Fruit fly (Drosophila melanogaster) whole organism, embryonic: Measurements from ENCODE around the gene CG9471.
A peak's percentile ranks its signal among the peaks of the same experiment; 100 is the strongest.

Experiments
- Adf1 ChIP-seq: fragments of 200-800 bp; sonication (Bioruptor generic); IDR thresholded peaks from 2 replicates; pipeline ENCODE4 v1.3.6; 2022; ENCODE audit warnings: missing biosample characterization, missing genetic modification characterization
- Atf3 ChIP-seq: fragments of 200-800 bp; sonication (Bioruptor generic); optimal IDR thresholded peaks from 3 replicates; lab custom pipeline; 2016; ENCODE audit warnings: missing biosample characterization, missing genetic modification characterization
- Awh ChIP-seq: fragments of 200-800 bp; sonication (Bioruptor generic); IDR thresholded peaks from 2 replicates; pipeline ENCODE4, ENCODE4 v1.3.6; 2022; ENCODE audit warnings: missing biosample characterization, missing genetic modification characterization
- CG10321 ChIP-seq: fragments of 200-800 bp; sonication (Bioruptor generic); IDR thresholded peaks from 2 replicates; pipeline ENCODE4 v1.3.6; 2022; ENCODE audit warnings: missing biosample characterization, missing genetic modification characterization
- CG11093 ChIP-seq: fragments of 200-800 bp; sonication (Bioruptor generic); IDR thresholded peaks from 3 replicates; pipeline ENCODE4 v1.3.6; 2022; ENCODE audit warnings: missing biosample characterization, missing genetic modification characterization
- CG11247 ChIP-seq: fragments of 200-800 bp; sonication (Bioruptor generic); IDR thresholded peaks from 2 replicates; pipeline ENCODE4 v1.3.6; 2022; ENCODE audit warnings: missing biosample characterization, missing genetic modification characterization
- CG12659 ChIP-seq: fragments of 200-800 bp; sonication (Bioruptor generic); optimal IDR thresholded peaks from 3 replicates; lab custom pipeline; 2017; ENCODE audit warnings: mild to moderate bottlenecking, missing biosample characterization, missing genetic modification reagents, missing genetic modification characterization
- CG13287 ChIP-seq: fragments of 200-800 bp; sonication (Bioruptor generic); IDR thresholded peaks from 2 replicates; pipeline ENCODE4 v1.3.6; 2022; ENCODE audit warnings: missing biosample characterization, missing genetic modification characterization; ENCODE audit not compliant: partially characterized antibody
- CG13296 ChIP-seq: fragments of 200-800 bp; sonication (Bioruptor generic); optimal IDR thresholded peaks from 3 replicates; lab custom pipeline; 2018; ENCODE audit warnings: missing biosample characterization, mild to moderate bottlenecking, missing genetic modification characterization
- CG16813 ChIP-seq: fragments of 200-800 bp; sonication (Bioruptor generic); IDR thresholded peaks from 3 replicates; pipeline ENCODE4 v1.3.6; 2022; ENCODE audit warnings: missing biosample characterization, missing genetic modification characterization; ENCODE audit not compliant: partially characterized antibody
- CG17912 ChIP-seq: fragments of 200-800 bp; sonication (Bioruptor generic); optimal IDR thresholded peaks from 2 replicates; lab custom pipeline; 2018; ENCODE audit warnings: missing biosample characterization, mild to moderate bottlenecking, missing genetic modification characterization
- CG2116 ChIP-seq: fragments of 200-800 bp; sonication (Bioruptor generic); optimal IDR thresholded peaks from 3 replicates; lab custom pipeline; 2018; ENCODE audit warnings: missing biosample characterization, mild to moderate bottlenecking, missing genetic modification characterization
- CG2199 ChIP-seq: fragments of 200-800 bp; sonication (Bioruptor generic); IDR thresholded peaks from 3 replicates; pipeline ENCODE4 v1.3.6; 2022; ENCODE audit warnings: missing biosample characterization, missing genetic modification characterization
- CG31224 ChIP-seq: fragments of 200-800 bp; sonication (Bioruptor generic); IDR thresholded peaks from 2 replicates; pipeline ENCODE4 v1.3.6; 2022; ENCODE audit warnings: missing biosample characterization, missing genetic modification characterization
- CG4360 ChIP-seq: fragments of 200-800 bp; sonication (Bioruptor generic); IDR thresholded peaks from 2 replicates; pipeline ENCODE4 v1.3.6; 2022; ENCODE audit warnings: missing biosample characterization, missing genetic modification characterization
- CG4424 ChIP-seq: fragments of 200-800 bp; sonication (Bioruptor generic); optimal IDR thresholded peaks from 3 replicates; lab custom pipeline; 2016; ENCODE audit warnings: missing biosample characterization, missing genetic modification characterization
- CG4707 ChIP-seq: fragments of 200-800 bp; sonication (Bioruptor generic); optimal IDR thresholded peaks from 2 replicates; lab custom pipeline; 2018; ENCODE audit warnings: missing biosample characterization, mild to moderate bottlenecking, missing genetic modification characterization, moderate library complexity
- CG4820 ChIP-seq: fragments of 200-800 bp; sonication (Bioruptor generic); optimal IDR thresholded peaks from 3 replicates; lab custom pipeline; 2016; ENCODE audit warnings: missing biosample characterization, missing genetic modification characterization
- CG7357 ChIP-seq: fragments of 200-800 bp; sonication (Bioruptor generic); IDR thresholded peaks from 3 replicates; pipeline ENCODE4 v1.3.6; 2022; ENCODE audit warnings: missing biosample characterization, missing genetic modification characterization
- CG7372 ChIP-seq: fragments of 200-800 bp; sonication (Bioruptor generic); IDR thresholded peaks from 2 replicates; pipeline ENCODE4 v1.3.6; 2022; ENCODE audit warnings: missing biosample characterization, missing genetic modification characterization
- CG8359 ChIP-seq: fragments of 200-800 bp; sonication (Bioruptor generic); optimal IDR thresholded peaks from 2 replicates; lab custom pipeline; 2017; ENCODE audit warnings: missing biosample characterization, mild to moderate bottlenecking, missing genetic modification characterization, borderline replicate concordance
- CTCF ChIP-seq: fragments of 200-800 bp; sonication (Bioruptor generic); optimal IDR thresholded peaks from 2 replicates; lab custom pipeline; 2017; ENCODE audit warnings: missing biosample characterization, mild to moderate bottlenecking, missing genetic modification characterization, moderate library complexity
- Camta ChIP-seq: fragments of 200-800 bp; sonication (Bioruptor generic); optimal IDR thresholded peaks from 2 replicates; lab custom pipeline; 2016; ENCODE audit warnings: missing biosample characterization, missing genetic modification characterization
- Dek ChIP-seq: fragments of 200-800 bp; sonication (Bioruptor generic); optimal IDR thresholded peaks from 3 replicates; lab custom pipeline; 2019; ENCODE audit warnings: missing biosample characterization, mild to moderate bottlenecking, missing genetic modification characterization, moderate library complexity
- Ets65A ChIP-seq: fragments of 200-800 bp; sonication (Bioruptor generic); peaks from one replicate; lab custom pipeline; 2016; ENCODE audit warnings: missing biosample characterization, missing genetic modification characterization
- Gsc ChIP-seq: fragments of 200-800 bp; sonication (Bioruptor generic); IDR thresholded peaks from 2 replicates; pipeline ENCODE4 v1.3.6; 2022; ENCODE audit warnings: missing biosample characterization, missing genetic modification characterization
- HmgD ChIP-seq: fragments of 200-800 bp; sonication (Bioruptor generic); optimal IDR thresholded peaks from 3 replicates; lab custom pipeline; 2016; ENCODE audit warnings: missing biosample characterization, missing genetic modification characterization
- Hr78 ChIP-seq, 2 experiments: fragments of 200-800 bp in 1 of 2; fragments of >200 bp in 1 of 2; sonication (Bioruptor generic) in 1 of 2; optimal IDR thresholded peaks; 2 replicates each; lab custom pipeline; 2017 to 2019; ENCODE audit warnings: missing biosample characterization in 2 of 2, missing genetic modification characterization in 2 of 2, mild to moderate bottlenecking in 1 of 2, moderate library complexity in 1 of 2
- Jarid2 ChIP-seq: fragments of 200-800 bp; sonication (Bioruptor generic); optimal IDR thresholded peaks from 3 replicates; lab custom pipeline; 2017; ENCODE audit warnings: mild to moderate bottlenecking, missing biosample characterization, missing genetic modification reagents, missing genetic modification characterization
- MESR4 ChIP-seq: fragments of 200-800 bp; sonication (Bioruptor generic); optimal IDR thresholded peaks from 2 replicates; lab custom pipeline; 2018; ENCODE audit warnings: missing biosample characterization, mild to moderate bottlenecking, missing genetic modification characterization, moderate library complexity
- MTF-1 ChIP-seq: fragments of 200-800 bp; sonication (Bioruptor generic); optimal IDR thresholded peaks from 2 replicates; lab custom pipeline; 2018; ENCODE audit warnings: missing biosample characterization, mild to moderate bottlenecking, missing genetic modification characterization, borderline replicate concordance
- Max ChIP-seq: fragments of 200-800 bp; sonication (Bioruptor generic); optimal IDR thresholded peaks from 2 replicates; lab custom pipeline; 2016; ENCODE audit warnings: missing biosample characterization, mild to moderate bottlenecking, missing genetic modification characterization
- Meics ChIP-seq: fragments of 200-800 bp; sonication (Bioruptor generic); optimal IDR thresholded peaks from 2 replicates; lab custom pipeline; 2017; ENCODE audit warnings: missing biosample characterization, mild to moderate bottlenecking, missing genetic modification characterization
- NC2β ChIP-seq: fragments of 200-800 bp; sonication (Bioruptor generic); optimal IDR thresholded peaks from 2 replicates; lab custom pipeline; 2016; ENCODE audit warnings: missing biosample characterization, missing genetic modification characterization
- Neu2 ChIP-seq: fragments of 200-800 bp; sonication (Bioruptor generic); optimal IDR thresholded peaks from 3 replicates; lab custom pipeline; 2016; ENCODE audit warnings: missing biosample characterization, missing genetic modification characterization, borderline replicate concordance
- Side ChIP-seq: fragments of 200-800 bp; sonication (Bioruptor generic); optimal IDR thresholded peaks from 2 replicates; lab custom pipeline; 2016; ENCODE audit warnings: missing biosample characterization, missing genetic modification characterization
- ac ChIP-seq: fragments of 200-800 bp; sonication (Bioruptor generic); optimal IDR thresholded peaks from 3 replicates; lab custom pipeline; 2017; ENCODE audit warnings: missing biosample characterization, mild to moderate bottlenecking, missing genetic modification characterization
- ara ChIP-seq: fragments of 200-800 bp; sonication (Bioruptor generic); IDR thresholded peaks from 2 replicates; pipeline ENCODE4 v1.3.6; 2022; ENCODE audit warnings: missing biosample characterization, missing genetic modification characterization
- btn ChIP-seq: fragments of 200-800 bp; sonication (Bioruptor generic); optimal IDR thresholded peaks from 2 replicates; lab custom pipeline; 2016; ENCODE audit warnings: missing biosample characterization, missing genetic modification characterization
- cg ChIP-seq: fragments of 200-800 bp; sonication (Bioruptor generic); optimal IDR thresholded peaks from 3 replicates; lab custom pipeline; 2019; ENCODE audit warnings: missing biosample characterization, mild to moderate bottlenecking, missing genetic modification characterization, moderate library complexity
- ems ChIP-seq: fragments of 200-800 bp; sonication (Bioruptor generic); optimal IDR thresholded peaks from 3 replicates; lab custom pipeline; 2016; ENCODE audit warnings: missing biosample characterization, missing genetic modification characterization
- exex ChIP-seq: fragments of 200-800 bp; sonication (Bioruptor generic); optimal IDR thresholded peaks from 4 replicates; lab custom pipeline; 2018; ENCODE audit warnings: missing biosample characterization, mild to moderate bottlenecking, missing genetic modification characterization, moderate library complexity
- hth ChIP-seq: fragments of >200 bp; optimal IDR thresholded peaks from 2 replicates; lab custom pipeline; 2017; ENCODE audit warnings: inconsistent platforms
- ind ChIP-seq: fragments of 200-800 bp; sonication (Bioruptor generic); optimal IDR thresholded peaks from 3 replicates; lab custom pipeline; 2016; ENCODE audit warnings: missing biosample characterization, missing genetic modification characterization
- kah ChIP-seq: fragments of 200-800 bp; sonication (Bioruptor generic); optimal IDR thresholded peaks from 2 replicates; lab custom pipeline; 2018; ENCODE audit warnings: missing biosample characterization, mild to moderate bottlenecking, missing genetic modification characterization
- otp ChIP-seq: fragments of 200-800 bp; sonication (Bioruptor generic); IDR thresholded peaks from 3 replicates; pipeline ENCODE4, ENCODE4 v1.3.6; 2022; ENCODE audit warnings: missing biosample characterization, missing genetic modification characterization
- pita ChIP-seq: fragments of 200-800 bp; sonication (Bioruptor generic); optimal IDR thresholded peaks from 2 replicates; lab custom pipeline; 2017; ENCODE audit warnings: missing biosample characterization, mild to moderate bottlenecking, missing genetic modification characterization
- sim ChIP-seq: fragments of 200-800 bp; sonication (Bioruptor generic); IDR thresholded peaks from 2 replicates; pipeline ENCODE4 v1.3.6; 2022; ENCODE audit warnings: missing biosample characterization, missing genetic modification characterization
- sug ChIP-seq: fragments of 200-800 bp; optimal IDR thresholded peaks from 2 replicates; lab custom pipeline; 2019; ENCODE audit warnings: missing biosample characterization, mild to moderate bottlenecking, missing genetic modification characterization, moderate library complexity
- ttk ChIP-seq: fragments of 200-800 bp; sonication (Bioruptor generic); IDR thresholded peaks from 2 replicates; pipeline ENCODE4 v2.1.2; 2022; ENCODE audit warnings: missing biosample characterization, missing genetic modification characterization
- zen2 ChIP-seq: fragments of 200-800 bp; sonication (Bioruptor generic); IDR thresholded peaks from 3 replicates; pipeline ENCODE4 v1.3.6; 2022; ENCODE audit warnings: missing biosample characterization, missing genetic modification characterization; ENCODE audit not compliant: partially characterized antibody
- zfh2 ChIP-seq: fragments of 200-800 bp; sonication (Bioruptor generic); optimal IDR thresholded peaks from 2 replicates; lab custom pipeline; 2016; ENCODE audit warnings: missing biosample characterization, missing genetic modification characterization

The CG9471 gene

DNA sequence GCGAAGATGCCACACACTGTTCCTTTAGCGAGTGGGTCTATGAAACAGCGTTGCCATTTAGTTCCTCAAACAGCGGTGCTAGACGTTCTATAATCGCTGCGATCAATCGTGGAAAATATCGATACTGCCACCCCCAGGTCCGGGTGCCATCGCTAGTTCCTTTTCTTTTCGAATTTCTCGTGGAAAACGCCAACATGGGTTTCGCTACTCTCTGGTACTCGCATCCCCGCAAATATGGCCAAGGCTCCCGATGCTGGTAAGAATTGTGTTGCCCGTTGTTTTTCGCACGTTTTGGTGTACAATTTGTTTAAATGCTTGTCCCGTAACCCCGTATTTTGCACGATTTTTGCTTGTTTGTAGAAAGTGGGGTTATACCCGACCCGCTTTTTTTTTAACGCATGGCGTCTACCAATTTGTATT lies 6.6 kb upstream of the CG9471 start, which contains the start of gene RpS29 (continued):
- TF ChIP-seq CG2116 (GFP tag; lab: Kevin White, UChicago) (peak; percentile 98), CG13296 (GFP tag; lab: Kevin White, UChicago) (peak; percentile 90), sim (GFP tag; lab: Robert Waterston, UW) (no peak), CG4424 (GFP tag; lab: Kevin White, UChicago) (peak; percentile 70), Ets65A (GFP tag; lab: Kevin White, UChicago) (peak; percentile 99), CG4820 (GFP tag; lab: Kevin White, UChicago) (peak; percentile 52), CG10321 (GFP tag; lab: Robert Waterston, UW) (peak; percentile 54; the same call in 1 of the 2 replicates), Atf3 (GFP tag; lab: Kevin White, UChicago) (peak; percentile 73), Jarid2 (GFP tag; lab: Kevin White, UChicago) (peak; percentile 63), Camta (GFP tag; lab: Kevin White, UChicago) (peak; percentile 72), MTF-1 (GFP tag; lab: Kevin White, UChicago) (peak; percentile 79), CG12659 (GFP tag; lab: Kevin White, UChicago) (peak; percentile 92), Awh (GFP tag; lab: Robert Waterston, UW) (no peak), CG11093 (GFP tag; lab: Robert Waterston, UW) (no peak), Neu2 (GFP tag; lab: Kevin White, UChicago) (peak; percentile 56), CG2199 (peak; percentile 55; the same call in 1 of the 3 replicates), zen2 (GFP tag; lab: Robert Waterston, UW) (peak; percentile 93), kah (GFP tag; lab: Kevin White, UChicago) (peak; percentile 45), CG17912 (GFP tag; lab: Kevin White, UChicago) (peak; percentile 88), NC2β (peak; percentile 96), CG11247 (peak; percentile 84), ac (GFP tag; lab: Kevin White, UChicago) (no peak), CG7357 (no peak), ems (GFP tag; lab: Kevin White, UChicago) (peak; percentile 84), Gsc (GFP tag; lab: Robert Waterston, UW) (no peak), cg (GFP tag; lab: Kevin White, UChicago) (no peak), Side (peak; percentile 86), Adf1 (GFP tag; lab: Robert Waterston, UW) (peak; percentile 74), CG8359 (no peak), CG31224 (GFP tag; lab: Robert Waterston, UW) (no peak), ind (GFP tag; lab: Kevin White, UChicago) (peak; percentile 83), HmgD (GFP tag; lab: Kevin White, UChicago) (peak; percentile 92), Hr78 (GFP tag; optimal IDR thresholded peaks at IDR 0.05; lab: Kevin White, UChicago) (no peak), Meics (GFP tag; lab: Kevin White, UChicago) (peak; percentile 87), exex (tag; lab: Kevin White, UChicago) (peak; percentile 39), CTCF (GFP tag; lab: Kevin White, UChicago) (peak; percentile 46), otp (GFP tag; lab: Robert Waterston, UW) (peak; percentile 66; the same call in 2 of the 3 replicates), sug (peak; percentile 89), CG4360 (GFP tag; lab: Robert Waterston, UW) (no peak), ttk (peak; percentile 79), hth (no peak), zfh2 (GFP tag; lab: Kevin White, UChicago) (peak; percentile 87), CG13287 (GFP tag; lab: Robert Waterston, UW) (peak; percentile 97), MESR4 (peak; percentile 99), Dek (peak; percentile 77), pita (GFP tag; lab: Kevin White, UChicago) (no peak), CG16813 (GFP tag; lab: Robert Waterston, UW) (peak; percentile 93), CG7372 (GFP tag; lab: Robert Waterston, UW) (peak; percentile 77), ara (peak; percentile 60; the same call in 1 of the 2 replicates), Max (GFP tag; lab: Kevin White, UChicago) (peak; percentile 76), CG4707 (GFP tag; lab: Kevin White, UChicago) (no peak), btn (no peak)
